Fruit fly (Drosophila melanogaster) ovary, adult (tissue): Measurements from ENCODE around the gene CG6834.

Experiments used
- CG17801 ChIP-seq: fragments of 200-800 bp; optimal IDR thresholded peaks from 2 replicates; lab custom pipeline; 2019; ENCODE audit warnings: missing biosample characterization, mild to moderate bottlenecking, missing genetic modification characterization, moderate library complexity; ENCODE audit not compliant: partially characterized antibody

The CG6834 gene

DNA sequence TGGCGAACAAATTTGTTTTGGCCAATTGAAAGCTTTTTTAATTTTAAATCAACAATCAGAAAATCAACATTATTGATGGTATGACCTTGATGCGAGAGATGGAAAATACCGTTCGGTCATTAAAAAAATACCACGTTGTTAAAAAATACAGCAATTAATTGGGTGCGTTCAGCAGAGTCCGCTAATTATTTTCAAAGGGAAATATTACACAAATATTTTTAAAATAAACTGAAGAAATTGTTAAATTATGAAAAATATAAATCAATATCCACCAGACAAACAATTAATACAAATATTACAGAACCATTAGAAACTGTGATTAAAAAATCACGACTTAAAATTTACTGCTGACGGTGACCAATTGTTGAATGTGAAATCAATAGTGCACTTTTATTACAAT is 9.9 kb downstream of the CG6834 start, which contains the start of gene CG18476:
TSS of gene CG18476 (minus strand) at position 101 of the 400 bp plus-strand sequence.
- peak; percentile 97 for TF ChIP-seq CG17801 (GFP tag; lab: Kevin White, UChicago)

DNA sequence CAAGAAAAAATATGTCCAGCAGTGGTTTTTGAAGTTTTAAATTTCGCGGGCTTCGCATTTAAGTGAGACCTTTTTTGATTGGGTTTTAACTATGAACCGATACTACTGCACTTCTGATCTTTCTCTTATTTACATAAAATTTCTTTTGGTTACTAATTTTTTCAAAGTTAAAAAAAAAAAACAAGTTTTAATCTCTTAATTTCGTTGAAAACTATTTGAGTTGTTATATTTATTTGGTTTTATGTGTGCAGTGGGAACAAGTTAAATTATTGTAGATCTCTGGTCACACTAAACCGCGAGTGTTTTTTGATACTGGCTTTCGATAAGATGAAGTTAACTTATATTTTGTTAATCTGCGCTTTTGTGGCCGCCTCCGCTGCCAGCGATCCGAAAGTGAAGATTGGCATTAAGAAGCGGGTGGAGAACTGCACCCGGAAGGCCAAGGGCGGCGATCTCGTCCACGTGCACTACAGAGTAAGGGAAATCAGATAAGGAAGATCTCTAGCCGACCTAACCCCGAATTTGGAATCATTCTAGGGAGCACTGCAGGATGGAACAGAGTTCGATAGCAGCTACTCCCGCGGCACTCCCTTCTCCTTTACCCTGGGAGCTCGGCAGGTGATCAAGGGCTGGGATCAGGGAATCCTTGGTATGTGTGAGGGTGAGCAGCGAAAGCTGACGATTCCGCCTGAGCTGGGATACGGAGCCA is 13.8 kb downstream of the CG6834 start, which contains the start of gene CG14715:
TSS of gene CG14715 (plus strand) at position 267 of the 709 bp plus-strand sequence.
- TF ChIP-seq CG17801 (GFP tag; lab: Kevin White, UChicago): no peak

DNA sequence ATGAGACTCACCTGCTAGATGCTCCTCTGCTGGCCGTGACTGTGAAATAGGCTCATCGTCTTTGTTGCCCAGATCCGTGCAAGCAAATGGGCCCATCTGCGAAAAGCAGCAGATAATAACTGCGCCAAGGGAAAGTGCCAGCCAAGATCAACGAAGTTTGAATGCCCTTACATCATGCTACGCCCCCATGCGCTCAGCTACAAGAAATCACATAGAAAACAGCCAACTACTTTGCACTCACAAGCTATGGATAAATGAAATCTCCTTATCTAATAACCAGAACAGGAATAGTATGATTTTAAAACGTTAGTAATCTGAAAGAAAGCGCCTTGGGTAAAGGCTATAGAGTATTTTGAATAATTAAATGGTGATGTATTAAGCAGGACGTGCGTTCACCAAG is 16.1 kb downstream of the CG6834 start:
- no peak for TF ChIP-seq CG17801 (GFP tag; lab: Kevin White, UChicago)

DNA sequence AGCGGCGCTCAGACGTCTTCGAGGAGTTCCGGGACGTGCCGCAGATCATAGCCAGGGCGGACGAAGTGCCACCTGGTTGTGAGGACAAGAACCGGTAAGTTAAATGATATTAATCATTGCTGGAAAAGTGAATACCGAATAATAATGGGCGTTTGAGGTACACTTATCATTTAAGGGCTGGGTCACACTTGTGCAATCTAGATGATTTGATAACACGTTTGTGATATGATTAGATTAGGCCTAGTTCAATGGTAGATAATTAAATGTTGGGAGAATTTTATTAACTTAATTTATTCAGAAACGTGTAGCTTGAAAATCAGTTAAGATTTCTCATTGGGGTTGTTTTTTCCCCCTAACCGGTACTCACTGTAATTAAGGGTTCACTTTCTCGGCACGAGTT is 17.0 kb downstream of the CG6834 start:
- TF ChIP-seq CG17801 (GFP tag; lab: Kevin White, UChicago): no peak

DNA sequence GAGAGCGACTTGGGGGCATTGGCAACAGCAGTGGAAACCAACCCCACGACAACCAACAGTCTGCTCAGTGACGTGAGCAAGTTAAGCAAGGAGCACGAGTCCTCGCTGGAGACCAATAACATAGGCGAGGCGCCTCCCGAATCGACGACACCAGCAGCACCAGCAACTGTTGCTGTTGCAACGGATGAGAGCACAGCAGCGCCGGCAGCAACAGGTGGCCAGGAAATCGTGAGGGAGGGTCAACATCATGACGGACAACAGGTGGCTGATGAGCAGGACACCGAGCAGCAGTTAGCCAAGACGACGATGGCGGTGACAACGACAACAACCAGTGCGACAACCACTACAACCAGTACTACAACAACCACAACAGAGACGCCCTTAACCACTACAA is 18.0 kb downstream of the CG6834 start:
- TF ChIP-seq CG17801 (GFP tag; lab: Kevin White, UChicago): no peak

DNA sequence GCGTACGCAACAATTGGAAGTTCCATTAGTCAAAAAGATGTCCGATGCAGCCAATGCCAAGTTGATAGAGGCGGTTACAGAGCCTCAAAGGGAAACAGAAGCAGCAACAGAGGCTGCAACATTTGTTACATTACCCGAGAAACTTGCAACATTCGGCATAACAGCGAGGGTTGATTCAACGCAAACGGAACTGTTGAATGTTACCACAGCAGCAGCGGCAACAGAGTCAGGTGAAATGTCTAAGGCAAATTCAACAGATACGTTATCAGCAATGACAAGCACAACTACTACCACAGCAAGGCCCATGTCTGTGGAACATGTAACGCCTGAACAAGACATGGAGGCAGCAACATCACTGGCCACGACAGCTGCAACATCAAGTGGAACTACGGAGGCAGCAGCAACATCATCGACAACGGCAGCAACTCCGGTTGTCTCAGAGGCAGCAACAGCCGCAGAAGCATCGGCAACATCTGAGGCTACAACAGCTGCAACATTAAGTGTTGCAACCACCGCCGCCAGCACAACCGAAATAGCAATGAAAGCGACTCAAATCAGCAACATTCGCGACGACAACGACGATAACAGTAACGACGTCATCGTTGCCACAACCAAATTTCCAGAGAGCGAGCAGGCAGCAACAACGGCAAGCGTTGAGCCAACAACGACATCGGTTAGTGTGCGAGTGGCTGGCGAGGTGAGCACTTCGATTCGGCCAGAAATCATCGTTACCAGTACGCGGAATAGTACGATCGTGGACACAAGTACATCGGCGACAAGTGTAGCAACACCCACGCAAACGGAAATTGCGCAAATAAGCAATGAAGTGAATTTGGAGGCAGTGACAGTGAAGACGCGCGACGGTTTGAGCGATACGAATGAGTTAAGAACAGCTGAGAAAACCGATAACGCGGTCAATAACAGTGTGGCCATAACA is 18.6 kb downstream of the CG6834 start:
- TF ChIP-seq CG17801 (GFP tag; lab: Kevin White, UChicago): no peak

DNA sequence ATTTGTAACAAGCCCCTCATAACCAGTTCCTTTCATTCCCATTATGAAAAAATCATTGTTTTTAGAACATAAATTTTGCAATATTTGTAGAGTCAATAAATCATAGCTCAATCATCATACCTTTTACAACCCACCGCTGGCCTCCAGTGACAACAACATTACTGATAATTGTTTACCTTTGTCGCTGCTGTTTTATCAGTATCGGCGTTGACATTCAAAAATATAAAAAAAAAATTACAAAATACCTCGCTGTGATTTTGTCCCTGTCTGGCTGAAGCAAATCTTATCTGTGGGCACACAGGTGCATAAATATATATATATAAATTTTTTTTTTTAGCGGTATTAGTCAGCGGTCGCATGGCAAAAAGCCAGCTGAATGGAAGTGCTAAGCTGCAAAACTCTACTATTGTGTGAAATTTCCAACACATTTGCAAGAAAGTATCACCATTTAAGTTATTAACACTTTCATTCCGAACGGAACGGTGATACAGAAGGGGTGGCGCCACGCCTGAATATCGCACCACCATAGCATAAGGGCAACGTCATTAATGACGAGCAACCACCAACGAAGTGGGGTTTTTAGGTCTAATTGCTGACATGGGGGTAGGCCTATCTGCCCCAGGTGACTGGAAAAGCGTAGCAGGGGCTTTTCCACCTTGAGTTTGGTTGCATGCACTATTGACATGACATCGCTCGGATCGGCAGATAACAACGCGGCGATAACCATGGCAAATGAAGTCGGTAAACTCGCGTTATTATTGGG is 21.8 kb downstream of the CG6834 start:
- TF ChIP-seq CG17801 (GFP tag; lab: Kevin White, UChicago): no peak

DNA sequence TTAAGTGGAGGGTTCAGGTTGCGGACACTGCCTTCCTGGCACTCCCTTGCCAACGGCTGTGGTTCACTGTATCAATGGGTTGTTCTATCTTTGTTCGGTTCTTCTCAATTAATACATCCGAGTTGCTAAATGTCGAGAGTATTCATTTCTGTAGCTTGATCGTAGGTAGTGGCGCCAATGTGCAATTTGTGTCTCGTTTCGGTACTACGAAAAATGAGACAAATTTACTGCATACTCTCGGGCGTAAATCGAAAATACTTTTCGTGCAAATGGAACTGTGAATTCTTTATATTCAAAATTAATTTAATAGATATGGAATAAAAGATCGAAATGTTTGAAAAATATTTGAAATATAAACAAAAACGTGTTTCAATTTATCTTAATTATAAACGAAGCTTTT is 22.4 kb downstream of the CG6834 start:
- TF ChIP-seq CG17801 (GFP tag; lab: Kevin White, UChicago): no peak

DNA sequence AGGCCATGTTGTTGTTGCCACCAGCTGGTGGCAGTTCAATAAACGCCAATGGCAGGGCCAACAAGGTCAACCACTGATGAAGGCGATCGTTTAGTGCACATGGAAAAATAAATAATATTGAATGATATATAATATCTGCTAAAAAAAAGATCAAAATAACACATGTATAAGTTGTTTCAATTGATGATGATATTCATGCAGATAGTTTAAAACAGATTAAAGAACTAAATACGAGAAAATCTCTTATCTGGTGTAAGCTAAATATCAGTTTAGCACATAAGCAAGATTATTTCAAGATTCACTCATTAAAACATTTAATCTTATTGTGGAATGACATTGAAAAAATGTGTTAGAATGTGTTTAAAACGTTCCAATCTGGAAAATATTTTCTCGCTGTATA is 24.5 kb downstream of the CG6834 start:
- no peak for TF ChIP-seq CG17801 (GFP tag; lab: Kevin White, UChicago)

DNA sequence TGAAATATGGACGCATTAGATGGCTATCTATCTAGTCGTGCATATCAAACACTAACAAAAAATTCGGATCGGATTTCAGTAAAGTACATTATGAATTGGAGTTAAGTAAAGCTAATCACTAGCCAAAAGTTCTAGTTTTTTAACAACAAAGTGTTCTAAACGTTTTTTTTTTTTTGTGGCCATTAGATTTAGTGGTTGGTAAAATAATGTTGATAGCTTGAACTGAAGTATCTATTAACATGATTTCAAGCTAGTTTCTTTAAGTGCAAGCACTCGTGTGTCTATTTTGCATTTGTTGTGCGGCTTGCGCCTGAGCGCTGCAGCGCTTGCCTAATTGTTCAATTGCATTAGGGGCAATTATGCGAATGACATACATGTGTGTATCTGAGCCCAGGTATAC is 25.3 kb downstream of the CG6834 start:
- no peak for TF ChIP-seq CG17801 (GFP tag; lab: Kevin White, UChicago)

DNA sequence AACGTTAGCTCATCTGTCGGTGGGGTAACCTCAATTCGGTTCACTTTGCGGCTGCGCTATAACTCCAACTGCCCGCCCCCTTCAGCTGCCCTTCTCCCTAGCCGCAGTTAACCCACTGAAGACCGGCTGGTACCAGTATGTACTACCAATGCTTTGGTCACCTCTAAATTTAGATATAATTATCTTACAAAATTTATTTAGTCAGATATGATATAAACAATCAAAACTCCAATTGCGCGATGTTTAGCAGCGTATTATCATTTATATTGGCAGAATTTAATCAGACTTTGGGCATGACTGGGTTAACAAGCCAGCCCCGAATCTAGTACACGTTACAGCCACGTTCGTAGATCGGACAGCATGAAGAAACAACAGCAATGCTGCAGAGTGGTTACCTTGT is 26.2 kb downstream of the CG6834 start:
- peak; percentile 83 for TF ChIP-seq CG17801 (GFP tag; lab: Kevin White, UChicago)

DNA sequence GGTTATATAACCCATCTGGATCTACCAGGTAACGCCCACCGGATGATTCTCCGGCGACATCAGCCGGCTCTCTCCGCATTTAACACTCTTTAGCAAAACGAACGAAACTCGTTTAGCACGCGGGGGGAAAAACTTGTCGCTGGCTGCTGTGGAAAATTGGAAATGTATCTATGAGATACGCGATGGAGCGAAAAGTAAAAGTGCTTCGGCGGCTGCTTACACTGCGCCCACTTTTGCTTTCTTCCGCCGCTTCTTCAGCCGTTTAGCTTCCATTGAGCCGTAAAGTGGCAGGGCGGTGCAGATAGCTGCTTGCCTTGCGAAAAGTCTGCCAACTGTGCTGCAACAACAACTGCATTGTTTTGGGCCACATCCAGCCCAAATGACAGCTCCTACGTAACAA is 26.7 kb downstream of the CG6834 start:
- no peak for TF ChIP-seq CG17801 (GFP tag; lab: Kevin White, UChicago)

DNA sequence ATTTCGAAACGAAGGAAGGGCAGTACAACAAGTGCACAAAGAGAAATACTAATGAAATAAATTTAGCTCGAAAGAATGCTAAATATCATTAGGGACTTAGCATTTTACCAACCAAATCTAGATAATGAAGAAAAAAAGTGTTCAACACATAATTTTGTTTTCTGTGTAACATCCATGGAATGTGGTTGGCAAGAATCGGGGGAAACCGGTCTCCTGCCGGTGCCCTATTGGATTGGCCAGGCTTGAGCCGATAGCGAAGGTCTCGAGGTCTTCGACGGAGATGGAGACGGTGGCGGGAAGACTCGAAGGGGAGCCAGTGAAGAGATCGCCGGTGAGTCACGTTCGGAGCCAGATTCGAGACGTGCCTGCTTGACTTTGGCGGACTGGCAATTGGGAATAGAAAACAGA is 30.1 kb downstream of the CG6834 start:
- TF ChIP-seq CG17801 (GFP tag; lab: Kevin White, UChicago): no peak

DNA sequence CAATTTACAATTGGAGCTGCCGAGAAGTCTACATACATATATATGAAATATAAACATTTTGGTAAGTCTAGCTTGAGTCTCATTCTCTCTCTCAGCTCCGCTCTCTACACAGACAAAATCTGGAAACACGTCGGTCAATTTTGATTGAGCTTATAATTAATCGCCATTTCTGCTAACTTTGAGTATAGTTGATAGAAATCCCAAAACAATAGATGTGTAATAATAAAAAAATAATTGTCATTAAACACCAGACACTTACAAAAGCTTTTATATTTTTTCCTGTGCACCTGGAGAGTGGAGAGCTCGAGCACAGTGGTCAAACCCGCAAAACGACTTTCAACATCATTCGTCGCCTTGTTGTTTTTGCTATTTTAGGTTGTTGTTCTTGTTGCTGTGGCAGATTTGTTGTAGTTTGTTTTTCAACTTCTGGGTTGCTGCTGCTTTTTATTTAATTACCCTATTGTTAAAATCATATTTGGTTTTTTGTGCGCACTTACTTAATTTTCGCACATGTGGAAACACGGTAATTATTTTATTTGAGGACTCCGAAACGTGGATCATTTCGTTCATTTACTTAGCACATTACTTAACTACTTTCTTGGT is 31.2 kb downstream of the CG6834 start:
- TF ChIP-seq CG17801 (GFP tag; lab: Kevin White, UChicago): peak; percentile 97
